Worm (Caenorhabditis elegans): ENCODE results near the gene acdh-8.
"Not testable (repeated sequence)": the region's sequence is repeated elsewhere in the genome, so short reads cannot be mapped to it uniquely, and the experiment has no call there.

The acdh-8 gene

ce11 chrII:5801075-5801474 lies 6.8 kb downstream of the acdh-8 start, which contains the start of the genes K05F1.9 and K05F1.1:
Gene K05F1.9 (minus strand): TSS chrII:5801175.
Gene K05F1.1 (plus strand): TSS chrII:5801382.
- TF ChIP-seq hmbx-1 (tag; optimal IDR thresholded peaks at IDR 0.05) = no peak
- no peak for TF ChIP-seq sea-1 (GFP tag; conservative IDR thresholded peaks at IDR 0.05)
- TF ChIP-seq ama-1 (optimal IDR thresholded peaks at IDR 0.05) = no peak
- no peak for TF ChIP-seq tbx-37 (GFP tag; conservative IDR thresholded peaks at IDR 0.05)
- TF ChIP-seq tbx-11 (GFP tag; IDR thresholded peaks at IDR 0.05) = no peak
- no peak for TF ChIP-seq tra-4 (tag; optimal IDR thresholded peaks at IDR 0.05)
- TF ChIP-seq aly-1 (tag; optimal IDR thresholded peaks at IDR 0.05) = no peak

ce11 chrII:5804288-5804687 lies 10.0 kb downstream of the acdh-8 start:
- TF ChIP-seq sea-1 (GFP tag; conservative IDR thresholded peaks at IDR 0.05) (no peak), aly-1 (tag; optimal IDR thresholded peaks at IDR 0.05) (no peak), ceh-13 (GFP tag; optimal IDR thresholded peaks at IDR 0.05) (no peak), scrt-1 (GFP tag; IDR thresholded peaks at IDR 0.05) (no peak), tra-4 (tag; optimal IDR thresholded peaks at IDR 0.05) (no peak), ets-7 (tag; optimal IDR thresholded peaks at IDR 0.05) (no peak), flt-1 (GFP tag; IDR thresholded peaks at IDR 0.05) (no peak), F13C5.2 (tag; optimal IDR thresholded peaks at IDR 0.05) (no peak), hnd-1 (tag; optimal IDR thresholded peaks at IDR 0.05) (no peak), tbx-37 (GFP tag; conservative IDR thresholded peaks at IDR 0.05) (no peak), ama-1 (optimal IDR thresholded peaks at IDR 0.05) (no peak)

- no peak for TF ChIP-seq pes-1 (GFP tag; IDR thresholded peaks at IDR 0.05)
- TF ChIP-seq ceh-36 (tag; optimal IDR thresholded peaks at IDR 0.05) = no peak
- TF ChIP-seq tra-4 (tag; optimal IDR thresholded peaks at IDR 0.05) = no peak
- TF ChIP-seq B0310.2 (tag; optimal IDR thresholded peaks at IDR 0.05) = no peak
- TF ChIP-seq hmg-4 (GFP tag; optimal IDR thresholded peaks at IDR 0.05) = no peak
These were observed 11.0 kb downstream of the acdh-8 start, which contains the start of gene K05F1.10 for ce11 chrII:5805303-5805702. Gene K05F1.10 (minus strand): TSS chrII:5805473.

ce11 chrII:5806563-5806962 lies 12.3 kb downstream of the acdh-8 start:
- TF ChIP-seq sea-1 (GFP tag; conservative IDR thresholded peaks at IDR 0.05) = no peak
- no peak for TF ChIP-seq hnd-1 (tag; optimal IDR thresholded peaks at IDR 0.05)
- no peak for TF ChIP-seq tbx-11 (GFP tag; IDR thresholded peaks at IDR 0.05)
- TF ChIP-seq tra-4 (tag; optimal IDR thresholded peaks at IDR 0.05) = no peak

ce11 chrII:5810230-5810629 lies 15.9 kb downstream of the acdh-8 start, which contains the start of the genes msp-64 and ZK1248.5:
Gene msp-64 (minus strand): TSS chrII:5810330.
Gene ZK1248.5 (plus strand): TSS chrII:5810514.
- TF ChIP-seq ceh-36 (tag; optimal IDR thresholded peaks at IDR 0.05) (no peak), scrt-1 (GFP tag; IDR thresholded peaks at IDR 0.05) (no peak), B0310.2 (tag; optimal IDR thresholded peaks at IDR 0.05) (no peak), ama-1 (optimal IDR thresholded peaks at IDR 0.05) (no peak), flt-1 (GFP tag; IDR thresholded peaks at IDR 0.05) (no peak), ceh-13 (GFP tag; optimal IDR thresholded peaks at IDR 0.05) (no peak), tbx-37 (GFP tag; conservative IDR thresholded peaks at IDR 0.05) (no peak), tra-4 (tag; optimal IDR thresholded peaks at IDR 0.05) (no peak), aly-1 (tag; optimal IDR thresholded peaks at IDR 0.05) (no peak), ets-7 (tag; optimal IDR thresholded peaks at IDR 0.05) (no peak), F13C5.2 (tag; optimal IDR thresholded peaks at IDR 0.05) (no peak), tbx-11 (GFP tag; IDR thresholded peaks at IDR 0.05) (no peak), hmg-4 (GFP tag; optimal IDR thresholded peaks at IDR 0.05) (no peak), hnd-1 (tag; optimal IDR thresholded peaks at IDR 0.05) (no peak), hmbx-1 (tag; optimal IDR thresholded peaks at IDR 0.05) (no peak), pes-1 (GFP tag; IDR thresholded peaks at IDR 0.05) (no peak), sea-1 (GFP tag; conservative IDR thresholded peaks at IDR 0.05) (no peak)

ce11 chrII:5815382-5815781 lies 21.1 kb downstream of the acdh-8 start, which contains the start of gene wago-5:
Gene wago-5 (minus strand): TSS chrII:5815482.
- TF ChIP-seq sea-1 (GFP tag; conservative IDR thresholded peaks at IDR 0.05); flt-1 (GFP tag; IDR thresholded peaks at IDR 0.05); tra-4 (tag; optimal IDR thresholded peaks at IDR 0.05): not testable (repeated sequence)

ce11 chrII:5816346-5816745 lies 22.1 kb downstream of the acdh-8 start, which contains the start of gene ZK1248.20:
Gene ZK1248.20 (plus strand): TSS chrII:5816646.
- no peak for TF ChIP-seq aly-1 (tag; optimal IDR thresholded peaks at IDR 0.05)
- TF ChIP-seq scrt-1 (GFP tag; IDR thresholded peaks at IDR 0.05) = no peak
- TF ChIP-seq hmg-4 (GFP tag; optimal IDR thresholded peaks at IDR 0.05) = no peak
- no peak for TF ChIP-seq B0310.2 (tag; optimal IDR thresholded peaks at IDR 0.05)
- no peak for TF ChIP-seq pes-1 (GFP tag; IDR thresholded peaks at IDR 0.05)
- TF ChIP-seq ceh-36 (tag; optimal IDR thresholded peaks at IDR 0.05) = no peak
- TF ChIP-seq ama-1 (optimal IDR thresholded peaks at IDR 0.05) = no peak
- no peak for TF ChIP-seq F13C5.2 (tag; optimal IDR thresholded peaks at IDR 0.05)
- TF ChIP-seq tra-4 (tag; optimal IDR thresholded peaks at IDR 0.05) = no peak
- TF ChIP-seq tbx-37 (GFP tag; conservative IDR thresholded peaks at IDR 0.05) = no peak

ce11 chrII:5818298-5818697 lies 24.0 kb downstream of the acdh-8 start, which contains the start of gene ZK1248.4:
Gene ZK1248.4 (plus strand): TSS chrII:5818598.
- no peak for TF ChIP-seq ceh-36 (tag; optimal IDR thresholded peaks at IDR 0.05)
- no peak for TF ChIP-seq B0310.2 (tag; optimal IDR thresholded peaks at IDR 0.05)
- TF ChIP-seq ama-1 (optimal IDR thresholded peaks at IDR 0.05) = no peak
- no peak for TF ChIP-seq tbx-11 (GFP tag; IDR thresholded peaks at IDR 0.05)
- no peak for TF ChIP-seq hmbx-1 (tag; optimal IDR thresholded peaks at IDR 0.05)
- no peak for TF ChIP-seq ceh-13 (GFP tag; optimal IDR thresholded peaks at IDR 0.05)
- TF ChIP-seq scrt-1 (GFP tag; IDR thresholded peaks at IDR 0.05) = no peak
- TF ChIP-seq sea-1 (GFP tag; conservative IDR thresholded peaks at IDR 0.05) = no peak
- TF ChIP-seq ets-7 (tag; optimal IDR thresholded peaks at IDR 0.05) = no peak
- no peak for TF ChIP-seq aly-1 (tag; optimal IDR thresholded peaks at IDR 0.05)
- TF ChIP-seq pes-1 (GFP tag; IDR thresholded peaks at IDR 0.05) = no peak
- no peak for TF ChIP-seq hnd-1 (tag; optimal IDR thresholded peaks at IDR 0.05)
- TF ChIP-seq hmg-4 (GFP tag; optimal IDR thresholded peaks at IDR 0.05) = no peak
- no peak for TF ChIP-seq tbx-37 (GFP tag; conservative IDR thresholded peaks at IDR 0.05)
- no peak for TF ChIP-seq F13C5.2 (tag; optimal IDR thresholded peaks at IDR 0.05)
- TF ChIP-seq tra-4 (tag; optimal IDR thresholded peaks at IDR 0.05) = no peak
- TF ChIP-seq flt-1 (GFP tag; IDR thresholded peaks at IDR 0.05) = no peak
